Worm (Caenorhabditis elegans) whole organism, L1 larva: ENCODE measurements around the gene lpd-7.

Source experiments
- elt-2 ChIP-seq: sonication (generic microtip); optimal IDR thresholded peaks from 2 replicates; lab custom pipeline; 2016; ENCODE audit warnings: missing genetic modification characterization, mild to moderate bottlenecking, inconsistent platforms, missing compliant biosample characterization, missing genetic modification reagents
- unc-62 ChIP-seq: fragments of 150-350 bp; optimal IDR thresholded peaks from 2 replicates; lab custom pipeline; 2014; ENCODE audit warnings: missing biosample characterization, missing genetic modification reagents, missing genetic modification characterization
- zag-1 ChIP-seq: fragments of 150-350 bp; optimal IDR thresholded peaks from 2 replicates; lab custom pipeline; 2014; ENCODE audit warnings: missing biosample characterization, missing genetic modification characterization

ce11 chrIII:7608223-7608622, 35.1 kb downstream of the lpd-7 start, which contains the start of gene T04A6.3:
- no peak for TF ChIP-seq unc-62
- no peak for TF ChIP-seq zag-1 (tag; lab: Kevin White, UChicago)
- no peak for TF ChIP-seq elt-2 (tag; lab: Kevin White, UChicago)
